Fruit fly (Drosophila melanogaster) whole organism, prepupa: ENCODE measurements around the gene Rpt6.

Source experiments
- CG10631 ChIP-seq: fragments of 200-800 bp; sonication (Bioruptor generic); optimal IDR thresholded peaks from 2 replicates; lab custom pipeline; 2016; ENCODE audit warnings: missing biosample characterization, missing genetic modification characterization
- CG10669 ChIP-seq: fragments of 200-800 bp; sonication (Bioruptor generic); optimal IDR thresholded peaks from 3 replicates; lab custom pipeline; 2018; ENCODE audit warnings: missing biosample characterization, mild to moderate bottlenecking, missing genetic modification characterization, moderate library complexity
- CG11294 ChIP-seq: fragments of 200-800 bp; sonication (Bioruptor generic); IDR thresholded peaks from 2 replicates; pipeline ENCODE4 v1.3.6; 2022; ENCODE audit warnings: missing biosample characterization, missing genetic modification characterization
- CG11762 ChIP-seq: fragments of 200-800 bp; sonication (Bioruptor generic); optimal IDR thresholded peaks from 3 replicates; lab custom pipeline; 2016; ENCODE audit warnings: missing biosample characterization, missing genetic modification characterization; ENCODE audit not compliant: insufficient read depth
- CG11902 ChIP-seq: fragments of 200-800 bp; sonication (Bioruptor generic); optimal IDR thresholded peaks from 3 replicates; lab custom pipeline; 2016; ENCODE audit warnings: missing biosample characterization, missing genetic modification characterization
- CG16779 ChIP-seq: fragments of 200-800 bp; sonication (Bioruptor generic); optimal IDR thresholded peaks from 3 replicates; lab custom pipeline; 2017; ENCODE audit warnings: missing biosample characterization, mild to moderate bottlenecking, missing genetic modification characterization
- CG3032 ChIP-seq: fragments of 200-800 bp; optimal IDR thresholded peaks from 2 replicates; lab custom pipeline; 2019; ENCODE audit warnings: missing biosample characterization, mild to moderate bottlenecking, missing genetic modification characterization, moderate library complexity
- CG31627 ChIP-seq: fragments of 200-800 bp; sonication (Bioruptor generic); optimal IDR thresholded peaks from 3 replicates; lab custom pipeline; 2016; ENCODE audit warnings: missing biosample characterization, missing genetic modification characterization
- CG32006 ChIP-seq: fragments of 200-800 bp; sonication (Bioruptor generic); optimal IDR thresholded peaks from 3 replicates; lab custom pipeline; 2017; ENCODE audit warnings: missing biosample characterization, mild to moderate bottlenecking, missing genetic modification characterization
- CG34406 ChIP-seq: fragments of 200-800 bp; sonication (Bioruptor generic); optimal IDR thresholded peaks from 3 replicates; lab custom pipeline; 2016; ENCODE audit warnings: missing biosample characterization, missing genetic modification characterization
- CG4318 ChIP-seq: fragments of 200-800 bp; sonication (Bioruptor generic); optimal IDR thresholded peaks from 3 replicates; lab custom pipeline; 2017; ENCODE audit warnings: missing biosample characterization, mild to moderate bottlenecking, missing genetic modification characterization
- CG6276 ChIP-seq: fragments of 200-800 bp; sonication (Bioruptor generic); optimal IDR thresholded peaks from 2 replicates; lab custom pipeline; 2017; ENCODE audit warnings: missing biosample characterization, mild to moderate bottlenecking, missing genetic modification characterization
- CG6792 ChIP-seq: fragments of 200-800 bp; sonication (Bioruptor generic); optimal IDR thresholded peaks from 3 replicates; lab custom pipeline; 2016; ENCODE audit warnings: missing biosample characterization, missing genetic modification characterization
- CG6808 ChIP-seq: fragments of 200-800 bp; sonication (Bioruptor generic); optimal IDR thresholded peaks from 3 replicates; lab custom pipeline; 2017; ENCODE audit warnings: missing biosample characterization, missing genetic modification characterization, mild to moderate bottlenecking, moderate library complexity, missing genetic modification reagents
- CG6854 ChIP-seq: fragments of 200-800 bp; sonication (Bioruptor generic); optimal IDR thresholded peaks from 2 replicates; lab custom pipeline; 2017; ENCODE audit warnings: missing biosample characterization, mild to moderate bottlenecking, missing genetic modification characterization
- CG7368 ChIP-seq: fragments of 200-800 bp; sonication (Bioruptor generic); optimal IDR thresholded peaks from 3 replicates; lab custom pipeline; 2016; ENCODE audit warnings: missing biosample characterization, missing genetic modification characterization
- CG8119 ChIP-seq: fragments of 200-800 bp; sonication (Bioruptor generic); IDR thresholded peaks from 3 replicates; pipeline ENCODE4 v1.3.6; 2022; ENCODE audit warnings: missing biosample characterization, missing genetic modification characterization
- CG8319 ChIP-seq: fragments of 200-800 bp; sonication (Bioruptor generic); optimal IDR thresholded peaks from 3 replicates; lab custom pipeline; 2016; ENCODE audit warnings: missing biosample characterization, missing genetic modification characterization
- CG8632 ChIP-seq: fragments of 200-800 bp; sonication (Bioruptor generic); optimal IDR thresholded peaks from 3 replicates; lab custom pipeline; 2016; ENCODE audit warnings: missing biosample characterization, missing genetic modification characterization
- CG9139 ChIP-seq: fragments of 200-800 bp; sonication (Bioruptor generic); optimal IDR thresholded peaks from 3 replicates; lab custom pipeline; 2017; ENCODE audit warnings: missing biosample characterization, mild to moderate bottlenecking, missing genetic modification characterization
- Eip75B ChIP-seq: fragments of 200-800 bp; sonication (Bioruptor generic); optimal IDR thresholded peaks from 3 replicates; lab custom pipeline; 2016; ENCODE audit warnings: missing biosample characterization, missing genetic modification characterization
- Eip78C ChIP-seq: fragments of 200-800 bp; sonication (Bioruptor generic); peaks from one replicate; lab custom pipeline; 2016; ENCODE audit warnings: missing biosample characterization, missing genetic modification characterization
- Eip93F ChIP-seq: fragments of 200-800 bp; sonication (Bioruptor generic); optimal IDR thresholded peaks from 2 replicates; lab custom pipeline; 2016; ENCODE audit warnings: missing biosample characterization, mild to moderate bottlenecking, missing genetic modification characterization
- Ets21C ChIP-seq: fragments of 200-800 bp; sonication (Bioruptor generic); optimal IDR thresholded peaks from 3 replicates; lab custom pipeline; 2016; ENCODE audit warnings: missing biosample characterization, missing genetic modification characterization
- Ets96B ChIP-seq: fragments of 200-800 bp; optimal IDR thresholded peaks from 2 replicates; lab custom pipeline; 2019; ENCODE audit warnings: missing biosample characterization, mild to moderate bottlenecking, missing genetic modification characterization, moderate library complexity
- Hr38 ChIP-seq: sonication (Bioruptor generic); optimal IDR thresholded peaks from 2 replicates; lab custom pipeline; 2016; ENCODE audit warnings: missing biosample characterization, missing genetic modification characterization
- Hr39 ChIP-seq: fragments of 200-800 bp; sonication (Bioruptor generic); optimal IDR thresholded peaks from 2 replicates; lab custom pipeline; 2016; ENCODE audit warnings: missing biosample characterization, missing genetic modification characterization
- Hr4 ChIP-seq: fragments of 200-800 bp; sonication (Bioruptor generic); optimal IDR thresholded peaks from 3 replicates; lab custom pipeline; 2016; ENCODE audit warnings: missing biosample characterization, missing genetic modification characterization
- Lpt ChIP-seq: fragments of 200-800 bp; sonication (Bioruptor generic); optimal IDR thresholded peaks from 3 replicates; lab custom pipeline; 2016; ENCODE audit warnings: missing biosample characterization, missing genetic modification characterization
- Met ChIP-seq: fragments of 200-800 bp; sonication (Bioruptor generic); optimal IDR thresholded peaks from 3 replicates; lab custom pipeline; 2016; ENCODE audit warnings: missing biosample characterization, missing genetic modification characterization
- OdsH ChIP-seq: fragments of 200-800 bp; sonication (Bioruptor generic); optimal IDR thresholded peaks from 3 replicates; lab custom pipeline; 2016; ENCODE audit warnings: missing biosample characterization, missing genetic modification characterization
- Smox ChIP-seq: fragments of 200-800 bp; sonication (Bioruptor generic); optimal IDR thresholded peaks from 3 replicates; lab custom pipeline; 2016; ENCODE audit warnings: missing biosample characterization, missing genetic modification characterization
- Sox102F ChIP-seq: fragments of 200-800 bp; sonication (Bioruptor generic); optimal IDR thresholded peaks from 2 replicates; lab custom pipeline; 2016; ENCODE audit warnings: missing biosample characterization, mild to moderate bottlenecking, missing genetic modification characterization
- Sox14 ChIP-seq: fragments of 200-800 bp; sonication (Bioruptor generic); optimal IDR thresholded peaks from 3 replicates; lab custom pipeline; 2016; ENCODE audit warnings: missing biosample characterization, missing genetic modification characterization
- Sox15 ChIP-seq: fragments of 200-800 bp; sonication (Bioruptor generic); optimal IDR thresholded peaks from 3 replicates; lab custom pipeline; 2016; ENCODE audit warnings: missing biosample characterization, missing genetic modification characterization
- achi ChIP-seq: fragments of 200-800 bp; sonication (Bioruptor generic); optimal IDR thresholded peaks from 3 replicates; lab custom pipeline; 2016; ENCODE audit warnings: missing biosample characterization, missing genetic modification characterization
- acj6 ChIP-seq: fragments of 200-800 bp; sonication (Bioruptor generic); optimal IDR thresholded peaks from 3 replicates; lab custom pipeline; 2016; ENCODE audit warnings: missing biosample characterization, missing genetic modification characterization
- dac ChIP-seq: fragments of 200-800 bp; sonication (Bioruptor generic); optimal IDR thresholded peaks from 2 replicates; lab custom pipeline; 2017; ENCODE audit warnings: missing biosample characterization, mild to moderate bottlenecking, missing genetic modification characterization
- eg ChIP-seq: fragments of 200-800 bp; sonication (Bioruptor generic); IDR thresholded peaks from 3 replicates; pipeline ENCODE4 v1.3.6; 2022; ENCODE audit warnings: missing biosample characterization, missing genetic modification characterization
- esn ChIP-seq: fragments of 200-800 bp; sonication (Bioruptor generic); optimal IDR thresholded peaks from 2 replicates; lab custom pipeline; 2016; ENCODE audit warnings: missing biosample characterization, mild to moderate bottlenecking, missing genetic modification characterization, moderate library complexity
- fd59A ChIP-seq: fragments of 200-800 bp; sonication (Bioruptor generic); optimal IDR thresholded peaks from 2 replicates; lab custom pipeline; 2017; ENCODE audit warnings: missing biosample characterization, mild to moderate bottlenecking, missing genetic modification characterization, missing genetic modification reagents
- fd85E ChIP-seq: fragments of 200-800 bp; sonication (Bioruptor generic); optimal IDR thresholded peaks from 3 replicates; lab custom pipeline; 2016; ENCODE audit warnings: missing biosample characterization, missing genetic modification characterization
- lz ChIP-seq: fragments of 200-800 bp; sonication (Bioruptor generic); optimal IDR thresholded peaks from 3 replicates; lab custom pipeline; 2016; ENCODE audit warnings: missing biosample characterization, missing genetic modification characterization
- net ChIP-seq: fragments of 200-800 bp; sonication (Bioruptor generic); optimal IDR thresholded peaks from 3 replicates; lab custom pipeline; 2016; ENCODE audit warnings: missing biosample characterization, missing genetic modification characterization
- spab ChIP-seq: fragments of 200-800 bp; sonication (Bioruptor generic); optimal IDR thresholded peaks from 2 replicates; lab custom pipeline; 2017; ENCODE audit warnings: missing biosample characterization, mild to moderate bottlenecking, missing genetic modification characterization, missing genetic modification reagents
- svp ChIP-seq: fragments of 200-800 bp; sonication (Bioruptor generic); peaks from one replicate; lab custom pipeline; 2016; ENCODE audit warnings: missing biosample characterization, missing genetic modification characterization
- topi ChIP-seq: fragments of 200-800 bp; sonication (Bioruptor generic); optimal IDR thresholded peaks from 3 replicates; lab custom pipeline; 2016; ENCODE audit warnings: missing biosample characterization, missing genetic modification characterization
- vri ChIP-seq: fragments of 200-800 bp; sonication (Bioruptor generic); optimal IDR thresholded peaks from 3 replicates; lab custom pipeline; 2016; ENCODE audit warnings: missing biosample characterization, mild to moderate bottlenecking, missing genetic modification characterization

The Rpt6 gene

DNA sequence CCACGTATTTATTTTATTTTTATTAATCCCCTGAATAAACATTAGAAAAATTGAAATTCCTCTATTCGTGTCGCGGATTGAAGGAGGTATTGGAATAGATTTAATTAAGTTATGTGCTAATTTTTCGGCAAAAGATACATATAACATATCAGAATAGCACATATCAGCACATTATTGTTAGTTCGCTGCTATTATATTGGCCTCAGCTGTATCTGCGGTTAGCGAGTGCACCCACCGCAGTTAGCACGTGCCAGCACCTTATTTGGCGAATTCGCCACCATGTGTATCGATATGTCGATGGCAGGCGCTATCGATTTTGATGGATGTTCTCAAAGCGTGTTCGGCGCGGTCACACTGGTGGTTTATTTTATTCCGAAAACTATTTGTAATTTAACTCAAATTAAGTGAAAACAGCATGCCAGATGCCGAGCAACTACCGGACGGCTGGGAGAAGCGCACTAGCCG, 29.2 kb downstream of the Rpt6 start, which contains the start of gene dod (continued):
- TF ChIP-seq Eip78C (GFP tag; lab: Kevin White, UChicago) (peak; percentile 85), CG9139 (GFP tag; lab: Kevin White, UChicago) (no peak), CG7368 (GFP tag; lab: Kevin White, UChicago) (no peak), CG11294 (no peak), OdsH (GFP tag; lab: Kevin White, UChicago) (no peak), CG34406 (GFP tag; lab: Kevin White, UChicago) (peak; percentile 42), CG8319 (GFP tag; lab: Kevin White, UChicago) (no peak), CG31627 (peak; percentile 53), achi (GFP tag; lab: Kevin White, UChicago) (peak; percentile 61), CG11762 (GFP tag; lab: Kevin White, UChicago) (no peak), net (GFP tag; lab: Kevin White, UChicago) (peak; percentile 39), Sox14 (GFP tag; lab: Kevin White, UChicago) (peak; percentile 66), Met (GFP tag; lab: Kevin White, UChicago) (no peak)

dm6 chrX:21349800-21350309, 34.0 kb downstream of the Rpt6 start, which contains the start of the genes peng and sol:
Gene peng, minus strand, starts transcription at chrX:21349843.
Gene sol, plus strand, starts transcription at chrX:21350280.
- peak; percentile 52 for TF ChIP-seq fd59A (GFP tag; lab: Kevin White, UChicago)
- peak; percentile 65 for TF ChIP-seq CG10669
- peak; percentile 49 for TF ChIP-seq CG11902 (GFP tag; lab: Kevin White, UChicago)
- no peak for TF ChIP-seq OdsH (GFP tag; lab: Kevin White, UChicago)
- TF ChIP-seq CG6792 (GFP tag; lab: Kevin White, UChicago), result peak; percentile 70
- TF ChIP-seq Sox15 (GFP tag; lab: Kevin White, UChicago), result peak; percentile 61
- no peak for TF ChIP-seq CG9139 (GFP tag; lab: Kevin White, UChicago)
- TF ChIP-seq Sox102F (GFP tag; lab: Kevin White, UChicago), result peak; percentile 72
- TF ChIP-seq CG6854, result no peak
- peak; percentile 70 for TF ChIP-seq CG8632 (GFP tag; lab: Kevin White, UChicago)
- peak; percentile 71 for TF ChIP-seq Ets21C
- TF ChIP-seq fd85E (GFP tag; lab: Kevin White, UChicago), result no peak
- TF ChIP-seq spab (GFP tag; lab: Kevin White, UChicago), result no peak
- TF ChIP-seq eg (GFP tag; lab: Robert Waterston, UW), result peak; percentile 64
- TF ChIP-seq CG8319 (GFP tag; lab: Kevin White, UChicago), result peak; percentile 51
- TF ChIP-seq svp (GFP tag; lab: Kevin White, UChicago), result peak; percentile 91
- TF ChIP-seq CG3032, result peak; percentile 66
- TF ChIP-seq vri (GFP tag; lab: Kevin White, UChicago), result no peak
- TF ChIP-seq CG8119, result peak; percentile 60; the same call in 2 of the 3 replicates
- TF ChIP-seq achi (GFP tag; lab: Kevin White, UChicago), result peak; percentile 70
- peak; percentile 48 for TF ChIP-seq net (GFP tag; lab: Kevin White, UChicago)
- TF ChIP-seq Hr38, result no peak
- peak; percentile 77 for TF ChIP-seq Eip75B (GFP tag; lab: Kevin White, UChicago)
- peak; percentile 60 for TF ChIP-seq Ets96B
- TF ChIP-seq Lpt (GFP tag; lab: Kevin White, UChicago), result peak; percentile 51
- TF ChIP-seq Eip78C (GFP tag; lab: Kevin White, UChicago), result peak; percentile 93
- no peak for TF ChIP-seq Eip93F (GFP tag; lab: Kevin White, UChicago)
- no peak for TF ChIP-seq Hr4 (GFP tag; lab: Kevin White, UChicago)
- peak; percentile 71 for TF ChIP-seq acj6 (GFP tag; lab: Kevin White, UChicago)
- no peak for TF ChIP-seq CG16779 (tag; lab: Kevin White, UChicago)
- peak; percentile 84 for TF ChIP-seq lz (GFP tag; lab: Kevin White, UChicago)
- TF ChIP-seq CG10631, result peak; percentile 75
- TF ChIP-seq Sox14 (GFP tag; lab: Kevin White, UChicago), result peak; percentile 75
- TF ChIP-seq esn (GFP tag; lab: Kevin White, UChicago), result peak; percentile 82
- peak; percentile 78 for TF ChIP-seq Smox (GFP tag; lab: Kevin White, UChicago)
- TF ChIP-seq Hr39 (GFP tag; lab: Kevin White, UChicago), result peak; percentile 87
- TF ChIP-seq topi (GFP tag; lab: Kevin White, UChicago), result peak; percentile 79
- TF ChIP-seq CG7368 (GFP tag; lab: Kevin White, UChicago), result peak; percentile 19
- peak; percentile 81 for TF ChIP-seq Met (GFP tag; lab: Kevin White, UChicago)
- TF ChIP-seq CG11762 (GFP tag; lab: Kevin White, UChicago), result peak; percentile 66
- no peak for TF ChIP-seq CG4318 (GFP tag; lab: Kevin White, UChicago)
- peak; percentile 53 for TF ChIP-seq CG6808 (GFP tag; lab: Kevin White, UChicago)
- peak; percentile 50 for TF ChIP-seq dac (GFP tag; lab: Kevin White, UChicago)
- TF ChIP-seq CG32006, result peak; percentile 78
- TF ChIP-seq CG6276 (GFP tag; lab: Kevin White, UChicago), result no peak
